Worm (Caenorhabditis elegans): ENCODE data around the gene fbxa-224.

- TF ChIP-seq him-1 (tag; optimal IDR thresholded peaks at IDR 0.05) = no peak
- TF ChIP-seq W03F9.2 (tag; optimal IDR thresholded peaks at IDR 0.05) = no peak
- no peak for TF ChIP-seq dao-5 (tag; optimal IDR thresholded peaks at IDR 0.05)
Observed at ce11 chrII:7531478-7531877, 16.5 kb downstream of the fbxa-224 start.

Measured in whole organism, L4/young adult.